Worm (Caenorhabditis elegans): ENCODE results near the gene cnc-4.

Gene cnc-4

DNA sequence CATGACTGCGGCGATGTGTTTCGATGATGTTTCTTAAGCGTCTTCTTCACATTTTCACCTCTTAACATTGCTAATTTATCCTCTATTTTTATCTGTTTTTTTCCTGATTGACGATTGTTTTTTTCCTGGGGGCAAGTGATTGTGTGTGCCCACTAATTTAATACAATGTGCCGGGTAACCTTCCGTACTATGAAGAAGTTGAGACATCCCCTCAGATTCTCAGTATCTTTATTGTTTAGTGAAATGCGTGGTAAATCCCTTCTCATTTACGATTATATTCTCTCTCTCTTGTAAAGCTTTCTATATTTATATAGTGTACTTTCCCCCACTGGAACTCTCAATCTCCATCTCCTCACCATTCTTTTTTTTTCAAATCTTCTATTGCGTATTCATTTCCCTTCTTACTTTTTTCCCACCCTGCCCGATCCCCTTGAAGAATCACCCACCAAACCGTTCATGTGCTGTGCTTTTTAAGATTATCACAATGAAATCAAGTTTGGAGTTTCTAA lies 29.3 kb downstream of the cnc-4 start (continued):
- TF ChIP-seq Y105C5A.15 (GFP tag; IDR thresholded peaks at IDR 0.05) (0 out of 2 replicates have a peak, but pooled peaks have one; percentile 16), mxl-2 (GFP tag; conservative IDR thresholded peaks at IDR 0.05) (no peak), dmd-9 (GFP tag; IDR thresholded peaks at IDR 0.05) (no peak)

DNA sequence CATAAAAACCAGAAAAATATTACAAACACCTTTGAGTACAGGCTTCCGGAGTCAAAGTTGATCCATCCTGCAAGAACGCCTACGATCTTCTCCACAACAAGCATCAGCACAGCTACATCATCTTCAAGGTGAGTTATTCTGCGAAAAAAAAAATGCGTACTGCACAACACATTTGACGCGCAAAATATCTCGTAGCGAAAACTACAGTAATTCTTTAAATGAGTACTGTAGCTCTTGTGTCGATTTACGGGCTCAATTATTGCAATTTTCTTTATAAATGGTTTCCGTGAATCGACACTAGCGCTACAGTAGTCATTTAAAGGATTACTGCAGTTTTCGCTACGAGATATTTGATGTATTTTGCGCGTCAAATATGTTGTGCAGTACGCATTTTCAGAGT lies 29.8 kb downstream of the cnc-4 start:
- TF ChIP-seq F44E2.7 (GFP tag; IDR thresholded peaks at IDR 0.05) (no peak), T26A8.4 (GFP tag; IDR thresholded peaks at IDR 0.05) (no peak), mes-2 (tag; optimal IDR thresholded peaks at IDR 0.05; ENCODE audit: poor library complexity, severe bottlenecking) (peak; percentile 4), ama-1 (optimal IDR thresholded peaks at IDR 0.05) (peak; percentile 21), sdz-12 (GFP tag; optimal IDR thresholded peaks at IDR 0.05) (no peak), zip-2 (tag; optimal IDR thresholded peaks at IDR 0.05) (no peak), nhr-102 (tag; optimal IDR thresholded peaks at IDR 0.05) (no peak), ceh-62 (tag; optimal IDR thresholded peaks at IDR 0.05) (no peak)

DNA sequence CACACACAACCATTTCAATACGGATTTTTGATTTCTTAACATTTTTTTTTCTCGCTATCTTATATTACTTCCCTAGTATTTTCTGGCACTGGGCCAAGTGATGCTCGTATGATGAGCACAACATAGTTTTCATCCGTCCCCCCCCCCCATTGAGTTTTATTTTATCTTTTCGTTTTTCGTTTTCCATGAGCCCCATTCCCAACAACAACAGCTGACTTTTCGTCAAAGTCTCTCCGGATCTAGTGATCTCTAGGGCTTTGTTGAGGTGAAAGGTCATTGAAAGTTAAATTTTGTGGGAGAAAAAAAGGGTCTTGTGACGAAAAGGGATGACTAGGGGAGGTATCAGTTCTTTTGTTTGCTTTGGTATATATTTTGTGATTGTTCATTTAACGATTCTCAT lies 33.8 kb downstream of the cnc-4 start:
- TF ChIP-seq lin-29 (GFP tag; IDR thresholded peaks at IDR 0.05) (no peak), cey-2 (tag; optimal IDR thresholded peaks at IDR 0.05; ENCODE audit: borderline replicate concordance, insufficient read depth) (no peak), daf-16 (GFP tag; optimal IDR thresholded peaks at IDR 0.05) (peak in 1 of 2 experiments; percentile 1), daf-16 (tag; optimal IDR thresholded peaks at IDR 0.05) (no peak), ceh-82 (tag; optimal IDR thresholded peaks at IDR 0.05) (no peak), nhr-11 (tag; optimal IDR thresholded peaks at IDR 0.05) (peak; percentile 39), arid-1 (GFP tag; conservative IDR thresholded peaks at IDR 0.05) (no peak), ceh-28 (tag; optimal IDR thresholded peaks at IDR 0.05) (no peak), hlh-11 (tag; optimal IDR thresholded peaks at IDR 0.05) (no peak)

DNA sequence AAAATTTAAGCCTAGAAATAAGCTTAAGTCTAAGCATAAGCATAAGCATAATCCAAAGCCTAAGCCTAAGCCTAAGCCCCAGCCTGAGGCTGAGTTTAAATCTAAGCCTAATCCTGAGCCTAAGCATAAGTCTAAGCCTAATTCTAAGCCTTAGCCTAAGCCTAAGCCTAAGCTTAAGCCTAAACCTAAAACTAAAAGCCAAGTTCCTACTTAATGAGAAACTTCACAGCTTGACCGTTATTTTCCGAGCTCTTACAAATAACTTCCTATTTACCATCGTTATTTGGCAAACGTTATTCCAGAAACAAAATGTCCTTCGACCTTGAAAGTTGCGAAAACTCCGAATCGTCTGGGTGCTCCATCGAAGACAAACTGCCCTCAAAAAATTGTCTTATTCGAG lies 34.7 kb downstream of the cnc-4 start, which contains the start of gene C38C3.4:
Gene C38C3.4, plus strand, starts transcription at position 301 of the 400 bp plus-strand sequence.
- TF ChIP-seq aha-1 (tag) = no peak
- no peak for TF ChIP-seq F49E8.2 (tag; optimal IDR thresholded peaks at IDR 0.05; ENCODE audit: borderline replicate concordance)
- no peak for TF ChIP-seq lin-38 (GFP tag; IDR thresholded peaks at IDR 0.05)
- no peak for TF ChIP-seq dmd-8 (GFP tag; IDR thresholded peaks at IDR 0.05)
- TF ChIP-seq ceh-20 (GFP tag; IDR thresholded peaks at IDR 0.05) = no peak
- no peak for TF ChIP-seq nhr-111 (GFP tag; optimal IDR thresholded peaks at IDR 0.05)
- TF ChIP-seq madf-5 (GFP tag; IDR thresholded peaks at IDR 0.05) = no peak
- no peak for TF ChIP-seq egl-27 (tag; optimal IDR thresholded peaks at IDR 0.05)
- no peak for TF ChIP-seq unc-62 (GFP tag; optimal IDR thresholded peaks at IDR 0.05 in 1 of 2)
- no peak for TF ChIP-seq unc-62 (tag; optimal IDR thresholded peaks at IDR 0.05)
- TF ChIP-seq F44E2.7 (GFP tag; IDR thresholded peaks at IDR 0.05) = no peak
- no peak for TF ChIP-seq ceh-62 (tag; optimal IDR thresholded peaks at IDR 0.05)
- TF ChIP-seq spr-3 (GFP tag; optimal IDR thresholded peaks at IDR 0.05) = no peak
- TF ChIP-seq aly-2 (tag; optimal IDR thresholded peaks at IDR 0.05) = no peak
- TF ChIP-seq ces-1 (GFP tag; optimal IDR thresholded peaks at IDR 0.05) = no peak
- no peak for TF ChIP-seq T20F7.1 (GFP tag; optimal IDR thresholded peaks at IDR 0.05)
- TF ChIP-seq mes-2 (tag; optimal IDR thresholded peaks at IDR 0.05; ENCODE audit: poor library complexity, severe bottlenecking) = no peak
- no peak for TF ChIP-seq mxl-2 (GFP tag; conservative IDR thresholded peaks at IDR 0.05)

DNA sequence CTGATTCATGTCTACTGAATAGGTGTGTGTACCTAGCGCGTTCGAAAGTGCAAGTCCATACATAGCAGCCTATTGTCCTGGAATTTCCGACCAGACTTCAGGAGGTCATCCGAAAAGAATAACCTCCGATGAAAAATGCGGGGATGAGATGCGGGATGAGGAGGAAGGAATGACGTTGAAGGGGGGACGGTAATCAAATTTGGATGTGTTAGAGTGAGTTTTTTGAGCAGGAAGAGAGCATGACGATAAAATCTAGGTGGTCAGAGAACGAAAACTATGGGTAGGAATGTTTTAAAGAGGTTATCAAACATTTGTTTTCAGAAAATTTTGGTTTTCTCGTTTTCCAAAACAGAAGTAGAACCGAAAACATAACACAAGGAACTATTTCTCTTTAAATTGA lies 39.0 kb downstream of the cnc-4 start:
- TF ChIP-seq fkh-10 (GFP tag; optimal IDR thresholded peaks at IDR 0.05) (peak; percentile 73), daf-12 (tag; optimal IDR thresholded peaks at IDR 0.05) (no peak), nhr-6 (tag; optimal IDR thresholded peaks at IDR 0.05) (no peak), ZK546.5 (tag; optimal IDR thresholded peaks at IDR 0.05) (no peak), nhr-102 (tag; optimal IDR thresholded peaks at IDR 0.05) (no peak), ces-1 (GFP tag; optimal IDR thresholded peaks at IDR 0.05) (peak; percentile 52), dmd-8 (GFP tag; IDR thresholded peaks at IDR 0.05) (no peak), rbr-2 (tag; optimal IDR thresholded peaks at IDR 0.05) (no peak), nhr-48 (tag; optimal IDR thresholded peaks at IDR 0.05) (no peak), Y105C5A.15 (GFP tag; IDR thresholded peaks at IDR 0.05) (no peak), ceh-32 (tag; optimal IDR thresholded peaks at IDR 0.05; ENCODE audit: poor library complexity) (no peak)
